Worm (Caenorhabditis elegans) whole organism, mixed stage, embryonic: Measurements from ENCODE around the gene W02G9.3.

ENCODE experiments used
- nhr-12 ChIP-seq: fragments of 150-350 bp; optimal IDR thresholded peaks from 2 replicates; lab custom pipeline; 2014; ENCODE audit warnings: missing biosample characterization, missing genetic modification characterization
- snpc-4 ChIP-seq: fragments of 150-350 bp; optimal IDR thresholded peaks from 2 replicates; lab custom pipeline; 2014; ENCODE audit warnings: missing biosample characterization, missing genetic modification characterization

- TF ChIP-seq nhr-12 (tag; lab: Kevin White, UChicago) (no peak), snpc-4 (tag; lab: Kevin White, UChicago) (no peak)
These were observed 21.8 kb upstream of the W02G9.3 start for ce11 chrV:2650980-2651379.
